Fruit fly (Drosophila melanogaster) whole organism, embryonic: ENCODE results near the gene Rab30.

Experiments
- Aef1 ChIP-seq: fragments of 200-800 bp; sonication (Bioruptor generic); IDR thresholded peaks from 3 replicates; pipeline ENCODE4 v1.3.6; 2022; ENCODE audit warnings: missing biosample characterization, missing genetic modification characterization
- Bdp1 ChIP-seq: fragments of 200-800 bp; sonication (Bioruptor generic); optimal IDR thresholded peaks from 3 replicates; lab custom pipeline; 2016; ENCODE audit warnings: missing biosample characterization, missing genetic modification characterization
- Bgb ChIP-seq: fragments of 200-800 bp; sonication (Bioruptor generic); IDR thresholded peaks from 2 replicates; pipeline ENCODE4 v1.3.6; 2022; ENCODE audit warnings: missing biosample characterization, missing genetic modification characterization; ENCODE audit not compliant: partially characterized antibody
- CG10147 ChIP-seq: fragments of 200-800 bp; sonication (Bioruptor generic); optimal IDR thresholded peaks from 2 replicates; lab custom pipeline; 2019; ENCODE audit warnings: missing biosample characterization, mild to moderate bottlenecking, missing genetic modification characterization, moderate library complexity
- CG10209 ChIP-seq: fragments of 200-800 bp; sonication (Bioruptor generic); optimal IDR thresholded peaks from 3 replicates; lab custom pipeline; 2017; ENCODE audit warnings: missing biosample characterization, mild to moderate bottlenecking, missing genetic modification characterization, missing genetic modification reagents
- CG11560 ChIP-seq: fragments of 200-800 bp; sonication (Bioruptor generic); IDR thresholded peaks from 3 replicates; pipeline ENCODE4 v1.3.6; 2022; ENCODE audit warnings: missing biosample characterization, missing genetic modification characterization
- CG12744 ChIP-seq: fragments of 200-800 bp; sonication (Bioruptor generic); optimal IDR thresholded peaks from 2 replicates; lab custom pipeline; 2016; ENCODE audit warnings: missing biosample characterization, missing genetic modification characterization
- CG13296 ChIP-seq: fragments of 200-800 bp; sonication (Bioruptor generic); optimal IDR thresholded peaks from 3 replicates; lab custom pipeline; 2018; ENCODE audit warnings: missing biosample characterization, mild to moderate bottlenecking, missing genetic modification characterization
- CG15696 ChIP-seq: fragments of 200-800 bp; sonication (Bioruptor generic); optimal IDR thresholded peaks from 2 replicates; lab custom pipeline; 2019; ENCODE audit warnings: missing biosample characterization, mild to moderate bottlenecking, missing genetic modification characterization, moderate library complexity
- CG17612 ChIP-seq: fragments of 200-800 bp; sonication (Bioruptor generic); IDR thresholded peaks from 2 replicates; pipeline ENCODE4 v1.3.6; 2022; ENCODE audit warnings: missing biosample characterization, missing genetic modification characterization
- CG1832 ChIP-seq: fragments of 200-800 bp; sonication (Bioruptor generic); optimal IDR thresholded peaks from 2 replicates; lab custom pipeline; 2017; ENCODE audit warnings: missing biosample characterization, mild to moderate bottlenecking, missing genetic modification characterization, inconsistent platforms
- CG2129 ChIP-seq: fragments of 200-800 bp; sonication (Bioruptor generic); IDR thresholded peaks from 2 replicates; pipeline ENCODE4 v1.3.6; 2022; ENCODE audit warnings: missing biosample characterization, missing genetic modification characterization; ENCODE audit not compliant: partially characterized antibody
- CG30403 ChIP-seq: fragments of 200-800 bp; sonication (Bioruptor generic); optimal IDR thresholded peaks from 3 replicates; lab custom pipeline; 2016; ENCODE audit warnings: missing biosample characterization, missing genetic modification characterization
- CG31224 ChIP-seq: fragments of 200-800 bp; sonication (Bioruptor generic); IDR thresholded peaks from 2 replicates; pipeline ENCODE4 v1.3.6; 2022; ENCODE audit warnings: missing biosample characterization, missing genetic modification characterization
- CG31365 ChIP-seq: fragments of 200-800 bp; sonication (Bioruptor generic); optimal IDR thresholded peaks from 2 replicates; lab custom pipeline; 2018; ENCODE audit warnings: missing biosample characterization, mild to moderate bottlenecking, missing genetic modification characterization
- CG34224 ChIP-seq: fragments of 200-800 bp; sonication (Bioruptor generic); IDR thresholded peaks from 3 replicates; pipeline ENCODE4 v1.3.6; 2022; ENCODE audit warnings: missing biosample characterization, missing genetic modification characterization; ENCODE audit not compliant: partially characterized antibody
- CG34376 ChIP-seq: fragments of 200-800 bp; sonication (Bioruptor generic); optimal IDR thresholded peaks from 2 replicates; lab custom pipeline; 2018; ENCODE audit warnings: missing biosample characterization, mild to moderate bottlenecking, missing genetic modification characterization
- CG4328 ChIP-seq: fragments of 200-800 bp; sonication (Bioruptor generic); optimal IDR thresholded peaks from 3 replicates; lab custom pipeline; 2017; ENCODE audit warnings: missing biosample characterization, missing genetic modification reagents, missing genetic modification characterization
- CG4617 ChIP-seq: fragments of 200-800 bp; sonication (Bioruptor generic); optimal IDR thresholded peaks from 3 replicates; lab custom pipeline; 2016; ENCODE audit warnings: missing biosample characterization, missing genetic modification characterization, borderline replicate concordance
- CG4854 ChIP-seq: fragments of 200-800 bp; sonication (Bioruptor generic); optimal IDR thresholded peaks from 2 replicates; lab custom pipeline; 2016; ENCODE audit warnings: missing biosample characterization, missing genetic modification characterization, inconsistent platforms
- CG5180 ChIP-seq: fragments of 200-800 bp; sonication (Bioruptor generic); optimal IDR thresholded peaks from 3 replicates; lab custom pipeline; 2017; ENCODE audit warnings: missing biosample characterization, missing genetic modification characterization, mild to moderate bottlenecking, moderate library complexity, missing genetic modification reagents
- CG6175 ChIP-seq: fragments of 200-800 bp; sonication (Bioruptor generic); IDR thresholded peaks from 3 replicates; pipeline ENCODE4 v1.3.6; 2022; ENCODE audit warnings: missing biosample characterization, missing genetic modification characterization
- CG6254 ChIP-seq: fragments of 200-800 bp; sonication (Bioruptor generic); optimal IDR thresholded peaks from 3 replicates; lab custom pipeline; 2017; ENCODE audit warnings: mild to moderate bottlenecking, missing biosample characterization, missing genetic modification reagents, missing genetic modification characterization
- CG6683 ChIP-seq: fragments of 200-800 bp; sonication (Bioruptor generic); optimal IDR thresholded peaks from 2 replicates; lab custom pipeline; 2017; ENCODE audit warnings: missing biosample characterization, mild to moderate bottlenecking, missing genetic modification characterization, missing genetic modification reagents
- CG7745 ChIP-seq: fragments of 200-800 bp; sonication (Bioruptor generic); optimal IDR thresholded peaks from 2 replicates; lab custom pipeline; 2018; ENCODE audit warnings: missing biosample characterization, mild to moderate bottlenecking, missing genetic modification characterization, moderate library complexity
- CG7786 ChIP-seq: fragments of 200-800 bp; sonication (Bioruptor generic); optimal IDR thresholded peaks from 2 replicates; lab custom pipeline; 2016; ENCODE audit warnings: missing biosample characterization, missing genetic modification characterization
- CG7963 ChIP-seq: fragments of 200-800 bp; sonication (Bioruptor generic); IDR thresholded peaks from 3 replicates; pipeline ENCODE4 v1.3.6; 2022; ENCODE audit warnings: missing biosample characterization, missing genetic modification characterization; ENCODE audit not compliant: partially characterized antibody
- CG8944 ChIP-seq: fragments of 200-800 bp; sonication (Bioruptor generic); optimal IDR thresholded peaks from 3 replicates; lab custom pipeline; 2016; ENCODE audit warnings: missing biosample characterization, missing genetic modification characterization
- CkIIα-i1 ChIP-seq: fragments of 200-800 bp; sonication (Bioruptor generic); IDR thresholded peaks from 2 replicates; pipeline ENCODE4 v1.3.6; 2022; ENCODE audit warnings: missing biosample characterization, missing genetic modification characterization
- D19A ChIP-seq: fragments of 200-800 bp; optimal IDR thresholded peaks from 3 replicates; lab custom pipeline; 2019; ENCODE audit warnings: missing biosample characterization, mild to moderate bottlenecking, missing genetic modification characterization, moderate library complexity
- Doc3 ChIP-seq: fragments of 200-800 bp; sonication (Bioruptor generic); IDR thresholded peaks from 3 replicates; pipeline ENCODE4 v1.3.6; 2022; ENCODE audit warnings: missing biosample characterization, missing genetic modification characterization; ENCODE audit not compliant: partially characterized antibody
- Drgx ChIP-seq: fragments of 200-800 bp; sonication (Bioruptor generic); IDR thresholded peaks from 2 replicates; pipeline ENCODE4 v1.3.6; 2022; ENCODE audit warnings: missing biosample characterization, missing genetic modification characterization
- Elba2 ChIP-seq: fragments of 200-800 bp; sonication (Bioruptor generic); optimal IDR thresholded peaks from 3 replicates; lab custom pipeline; 2016; ENCODE audit warnings: missing biosample characterization, missing genetic modification characterization
- Fer1 ChIP-seq: fragments of 200-800 bp; sonication (Bioruptor generic); optimal IDR thresholded peaks from 2 replicates; lab custom pipeline; 2017; ENCODE audit warnings: missing biosample characterization, mild to moderate bottlenecking, missing genetic modification characterization
- HLH4C ChIP-seq: fragments of 200-800 bp; sonication (Bioruptor generic); IDR thresholded peaks from 3 replicates; pipeline ENCODE4 v1.3.6; 2022; ENCODE audit warnings: missing biosample characterization, missing genetic modification characterization; ENCODE audit not compliant: partially characterized antibody
- Oaz ChIP-seq: fragments of 200-800 bp; sonication (Bioruptor generic); IDR thresholded peaks from 2 replicates; pipeline ENCODE4 v1.3.6; 2022; ENCODE audit warnings: missing biosample characterization, missing genetic modification characterization
- Oli ChIP-seq: fragments of 200-800 bp; sonication (Bioruptor generic); optimal IDR thresholded peaks from 2 replicates; lab custom pipeline; 2018; ENCODE audit warnings: missing biosample characterization, mild to moderate bottlenecking, missing genetic modification characterization, moderate library complexity
- cato ChIP-seq: fragments of 200-800 bp; sonication (Bioruptor generic); optimal IDR thresholded peaks from 2 replicates; lab custom pipeline; 2016; ENCODE audit warnings: missing biosample characterization, missing genetic modification characterization, borderline replicate concordance
- corto ChIP-seq: fragments of 200-800 bp; sonication (Bioruptor generic); optimal IDR thresholded peaks from 2 replicates; lab custom pipeline; 2016; ENCODE audit warnings: missing biosample characterization, mild to moderate bottlenecking, missing genetic modification characterization, moderate library complexity
- crc ChIP-seq: fragments of 200-800 bp; sonication (Bioruptor generic); optimal IDR thresholded peaks from 2 replicates; lab custom pipeline; 2016; ENCODE audit warnings: missing biosample characterization, missing genetic modification characterization
- da ChIP-seq: fragments of 200-800 bp; sonication (Bioruptor generic); optimal IDR thresholded peaks from 2 replicates; lab custom pipeline; 2016; ENCODE audit warnings: missing biosample characterization, missing genetic modification characterization
- dimm ChIP-seq: fragments of 200-800 bp; sonication (Bioruptor generic); IDR thresholded peaks from 2 replicates; pipeline ENCODE4 v1.3.6; 2022; ENCODE audit warnings: missing biosample characterization, missing genetic modification characterization
- ftz-f1 ChIP-seq: fragments of 200-800 bp; sonication (Bioruptor generic); optimal IDR thresholded peaks from 2 replicates; lab custom pipeline; 2016; ENCODE audit warnings: missing biosample characterization, missing genetic modification characterization
- hbn ChIP-seq: fragments of 200-800 bp; sonication (Bioruptor generic); IDR thresholded peaks from 2 replicates; pipeline ENCODE4 v1.3.6; 2022; ENCODE audit warnings: missing biosample characterization, missing genetic modification characterization; ENCODE audit not compliant: partially characterized antibody
- her ChIP-seq: fragments of 200-800 bp; sonication (Bioruptor generic); optimal IDR thresholded peaks from 2 replicates; lab custom pipeline; 2016; ENCODE audit warnings: missing biosample characterization, missing genetic modification characterization
- ranshi ChIP-seq: fragments of 200-800 bp; sonication (Bioruptor generic); IDR thresholded peaks from 2 replicates; pipeline ENCODE4 v1.3.6; 2022; ENCODE audit warnings: missing biosample characterization, missing genetic modification characterization
- shn ChIP-seq: fragments of 200-800 bp; sonication (Bioruptor generic); optimal IDR thresholded peaks from 3 replicates; lab custom pipeline; 2016; ENCODE audit warnings: missing biosample characterization, missing genetic modification characterization
- ttk ChIP-seq: fragments of 200-800 bp; sonication (Bioruptor generic); IDR thresholded peaks from 2 replicates; pipeline ENCODE4 v2.1.2; 2022; ENCODE audit warnings: missing biosample characterization, missing genetic modification characterization
- wor ChIP-seq: fragments of 200-800 bp; sonication (Bioruptor generic); IDR thresholded peaks from 2 replicates; pipeline ENCODE4 v1.3.6; 2022; ENCODE audit warnings: missing biosample characterization, missing genetic modification characterization

Rab30 gene

dm6 chr2L:7042150-7042811 is 9.9 kb upstream of the Rab30 start (continued):
- TF ChIP-seq CG13296 (GFP tag; lab: Kevin White, UChicago) (peak; percentile 36), Elba2 (GFP tag; lab: Kevin White, UChicago) (no peak), CG6683 (no peak), CkIIα-i1 (GFP tag; lab: Robert Waterston, UW) (no peak), crc (GFP tag; lab: Kevin White, UChicago) (no peak), CG30403 (peak; percentile 44), CG34224 (GFP tag; lab: Robert Waterston, UW) (peak; percentile 71), CG6175 (GFP tag; lab: Robert Waterston, UW) (peak; percentile 58; the same call in 1 of the 3 replicates), ttk (GFP tag; lab: Robert Waterston, UW) (no peak; the same call in 1 of the 2 replicates), CG4854 (GFP tag; lab: Kevin White, UChicago) (no peak), CG7786 (GFP tag; lab: Kevin White, UChicago) (peak; percentile 2), CG12744 (peak; percentile 31), shn (GFP tag; lab: Kevin White, UChicago) (peak; percentile 51), D19A (tag; lab: Kevin White, UChicago) (no peak), CG4617 (GFP tag; lab: Kevin White, UChicago) (peak; percentile 51), Drgx (GFP tag; lab: Robert Waterston, UW) (peak; percentile 73), da (GFP tag; lab: Kevin White, UChicago) (no peak), CG17612 (no peak), CG2129 (GFP tag; lab: Robert Waterston, UW) (no peak), CG7745 (tag; lab: Kevin White, UChicago) (no peak), CG10147 (peak; percentile 31), CG6254 (GFP tag; lab: Kevin White, UChicago) (no peak), HLH4C (GFP tag; lab: Robert Waterston, UW) (peak; percentile 59), CG10209 (GFP tag; lab: Kevin White, UChicago) (peak; percentile 31), hbn (peak; percentile 59), Aef1 (GFP tag; lab: Robert Waterston, UW) (peak; percentile 40), CG5180 (peak; percentile 14), CG11560 (tag; lab: Robert Waterston, UW) (no peak), Fer1 (GFP tag; lab: Kevin White, UChicago) (peak; percentile 67), wor (no peak), CG31365 (tag; lab: Kevin White, UChicago) (no peak), CG15696 (tag; lab: Kevin White, UChicago) (no peak), Doc3 (peak; percentile 47; the same call in 2 of the 3 replicates), Oaz (GFP tag; lab: Robert Waterston, UW) (peak; percentile 55), cato (GFP tag; lab: Kevin White, UChicago) (no peak), dimm (GFP tag; lab: Robert Waterston, UW) (no peak), CG31224 (GFP tag; lab: Robert Waterston, UW) (0 out of 2 replicates have a peak, but pooled peaks have one; percentile 15), CG4328 (peak; percentile 26), her (GFP tag; lab: Kevin White, UChicago) (peak; percentile 59), CG34376 (GFP tag; lab: Kevin White, UChicago) (peak; percentile 74), ranshi (GFP tag; lab: Robert Waterston, UW) (peak; percentile 49), Bdp1 (GFP tag; lab: Kevin White, UChicago) (peak; percentile 9), Oli (tag; lab: Kevin White, UChicago) (peak; percentile 17), CG8944 (GFP tag; lab: Kevin White, UChicago) (peak; percentile 20), Bgb (GFP tag; lab: Robert Waterston, UW) (peak; percentile 82), corto (GFP tag; lab: Kevin White, UChicago) (no peak), ftz-f1 (GFP tag; lab: Kevin White, UChicago) (peak; percentile 62), CG7963 (GFP tag; lab: Robert Waterston, UW) (peak; percentile 37; the same call in 1 of the 3 replicates), CG1832 (GFP tag; lab: Kevin White, UChicago) (no peak)
